Fruit fly (Drosophila melanogaster) Kc167 (cell line): ENCODE data around the gene Gss1.

Experiments
- Sin3A ChIP-seq: fragments of >200 bp; optimal IDR thresholded peaks from 2 replicates; lab custom pipeline; 2018; ENCODE audit warnings: missing external identifiers
- h ChIP-seq: fragments of >200 bp; optimal IDR thresholded peaks from 3 replicates; lab custom pipeline; 2018; ENCODE audit warnings: missing external identifiers
- insv ChIP-seq: fragments of >200 bp; optimal IDR thresholded peaks from 3 replicates; lab custom pipeline; 2018; ENCODE audit warnings: missing external identifiers
- psq ChIP-seq: fragments of >200 bp; optimal IDR thresholded peaks from 2 replicates; lab custom pipeline; 2017; ENCODE audit warnings: missing external identifiers

- TF ChIP-seq psq (lab: Kevin White, UChicago) (no peak), h (no peak), Sin3A (lab: Kevin White, UChicago) (no peak), insv (lab: Kevin White, UChicago) (no peak)
These were observed 31.5 kb upstream of the Gss1 start for dm6 chrX:17857809-17858208.
